Worm (Caenorhabditis elegans): Measurements from ENCODE around the gene sru-40.

sru-40 gene

DNA sequence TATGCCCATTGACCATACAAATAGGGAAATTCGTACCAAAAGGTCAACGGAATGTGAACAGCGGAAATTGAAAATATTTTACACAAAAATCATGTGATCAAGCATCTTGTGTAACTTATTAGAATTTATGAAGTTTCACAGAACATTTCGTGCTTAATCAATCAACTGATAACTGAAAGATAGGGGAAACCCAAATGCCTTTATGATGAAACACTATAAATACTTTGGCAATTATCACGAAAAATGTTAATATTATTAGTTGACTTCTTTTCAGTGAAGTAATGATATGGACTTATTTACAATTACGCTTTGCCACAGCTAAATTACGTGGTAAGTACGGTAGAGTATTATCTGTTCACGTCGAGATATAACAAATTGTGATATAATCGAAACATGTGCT, 23.2 kb upstream of the sru-40 start (continued):
- TF ChIP-seq daf-16 (GFP tag; optimal IDR thresholded peaks at IDR 0.05) (no peak), daf-16 (tag; optimal IDR thresholded peaks at IDR 0.05) (peak; percentile 59), vab-7 (GFP tag; IDR thresholded peaks at IDR 0.05) (no peak), skn-1 (tag; optimal IDR thresholded peaks at IDR 0.05) (no peak), ztf-7 (tag; optimal IDR thresholded peaks at IDR 0.05) (no peak), attf-4 (tag; optimal IDR thresholded peaks at IDR 0.05) (no peak)

DNA sequence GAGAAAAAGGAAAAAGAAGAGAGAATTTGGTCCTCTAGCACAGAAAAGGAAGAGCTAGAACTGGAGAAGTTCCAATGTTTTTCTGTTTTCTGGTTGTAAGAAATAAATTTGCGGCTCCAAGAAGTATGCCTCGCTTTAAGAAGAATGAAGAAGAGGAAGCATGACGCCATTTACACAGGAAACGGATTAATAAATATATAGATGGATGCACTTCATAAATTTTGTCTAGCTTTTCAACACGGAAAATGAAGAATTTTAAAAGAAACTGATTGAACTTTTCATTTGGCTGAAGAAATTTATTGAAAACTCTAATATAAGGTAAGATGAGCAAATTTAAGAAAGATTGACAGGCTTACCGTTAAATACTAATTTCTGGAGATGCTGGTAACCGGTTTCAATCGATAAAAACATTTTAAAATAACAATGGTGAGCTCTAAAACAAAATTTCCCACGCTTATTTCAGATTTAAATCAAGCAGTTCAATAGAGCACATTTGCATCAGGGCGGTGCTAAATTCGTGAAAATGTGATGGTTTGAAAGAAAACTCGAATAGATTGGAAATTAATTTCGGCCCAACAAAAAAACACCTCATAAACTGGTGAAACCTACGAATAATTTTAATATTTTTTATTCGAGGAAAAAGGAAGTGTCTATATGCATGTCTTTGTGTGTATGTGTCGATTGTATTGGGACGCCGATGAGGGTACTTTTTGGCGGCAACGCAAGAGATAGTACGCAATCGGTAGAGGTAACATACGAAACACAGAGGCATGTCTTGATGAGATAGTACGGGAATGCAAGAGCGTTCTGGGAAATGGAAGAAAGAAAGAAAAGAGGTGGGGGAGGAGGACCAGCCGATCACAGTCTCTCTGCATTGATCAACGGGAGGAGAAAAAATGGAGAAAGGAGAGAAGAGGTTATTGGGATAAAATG, 22.4 kb upstream of the sru-40 start:
- TF ChIP-seq hlh-11 (tag; optimal IDR thresholded peaks at IDR 0.05), result peak; percentile 48
- no peak for TF ChIP-seq nhr-6 (tag; optimal IDR thresholded peaks at IDR 0.05)
- TF ChIP-seq hmg-1.1 (GFP tag; IDR thresholded peaks at IDR 0.05), result peak; percentile 64
- no peak for TF ChIP-seq mep-1 (tag; optimal IDR thresholded peaks at IDR 0.05)
- TF ChIP-seq unc-130 (GFP tag; optimal IDR thresholded peaks at IDR 0.05), result no peak
- TF ChIP-seq jun-1 (tag; optimal IDR thresholded peaks at IDR 0.05), result no peak
- no peak for TF ChIP-seq dmd-8 (GFP tag; IDR thresholded peaks at IDR 0.05)
- TF ChIP-seq aha-1 (tag), result peak; percentile 97
- TF ChIP-seq lin-38 (GFP tag; IDR thresholded peaks at IDR 0.05), result peak; percentile 68
- TF ChIP-seq mxl-3 (GFP tag; optimal IDR thresholded peaks at IDR 0.05), result peak; percentile 18
- no peak for TF ChIP-seq Y75B8A.6 (GFP tag; IDR thresholded peaks at IDR 0.05)
- TF ChIP-seq dpl-1 (GFP tag; optimal IDR thresholded peaks at IDR 0.05), result peak; percentile 46
- no peak for TF ChIP-seq ceh-62 (tag; optimal IDR thresholded peaks at IDR 0.05)
- peak in 1 of 2 experiments; percentile 87 for TF ChIP-seq unc-62 (GFP tag; optimal IDR thresholded peaks at IDR 0.05 in 1 of 2)
- TF ChIP-seq unc-62 (tag; optimal IDR thresholded peaks at IDR 0.05), result no peak
- TF ChIP-seq zfp-3 (GFP tag; conservative IDR thresholded peaks at IDR 0.05), result no peak
- no peak for TF ChIP-seq hif-1 (tag; optimal IDR thresholded peaks at IDR 0.05)
- TF ChIP-seq fkh-10 (GFP tag; optimal IDR thresholded peaks at IDR 0.05), result no peak
- 0 out of 2 replicates have a peak, but pooled peaks have one; percentile 34 for TF ChIP-seq arid-1 (GFP tag; conservative IDR thresholded peaks at IDR 0.05)
- peak; percentile 13 for TF ChIP-seq dve-1 (tag; optimal IDR thresholded peaks at IDR 0.05; ENCODE audit: insufficient read depth)
- TF ChIP-seq F10B5.3 (tag; optimal IDR thresholded peaks at IDR 0.05), result no peak
- TF ChIP-seq egl-43 (GFP tag; IDR thresholded peaks at IDR 0.05), result no peak
- TF ChIP-seq Y5F2A.4 (GFP tag; optimal IDR thresholded peaks at IDR 0.05), result no peak
- peak in 1 of 2 experiments; percentile 24 for TF ChIP-seq mdl-1 (tag; optimal IDR thresholded peaks at IDR 0.05)
- TF ChIP-seq skn-1 (tag; optimal IDR thresholded peaks at IDR 0.05), result no peak
- no peak for TF ChIP-seq saeg-2 (GFP tag; IDR thresholded peaks at IDR 0.05)
- TF ChIP-seq gei-8 (GFP tag; optimal IDR thresholded peaks at IDR 0.05), result no peak
- TF ChIP-seq spr-1 (tag; optimal IDR thresholded peaks at IDR 0.05), result peak; percentile 21
- no peak for TF ChIP-seq set-16 (GFP tag; IDR thresholded peaks at IDR 0.05)
- peak; percentile 55 for TF ChIP-seq mes-2 (tag; optimal IDR thresholded peaks at IDR 0.05; ENCODE audit: poor library complexity, severe bottlenecking)
- no peak for TF ChIP-seq fos-1 (tag; optimal IDR thresholded peaks at IDR 0.05)
- no peak for TF ChIP-seq Y105C5A.15 (GFP tag; IDR thresholded peaks at IDR 0.05)
- no peak for TF ChIP-seq T26A8.4 (GFP tag; IDR thresholded peaks at IDR 0.05)
- no peak for TF ChIP-seq T20F7.1 (GFP tag; optimal IDR thresholded peaks at IDR 0.05)
- TF ChIP-seq nhr-28 (tag; optimal IDR thresholded peaks at IDR 0.05), result peak; percentile 45
- no peak for TF ChIP-seq aly-2 (tag; optimal IDR thresholded peaks at IDR 0.05)
- TF ChIP-seq rbr-2 (tag; optimal IDR thresholded peaks at IDR 0.05), result no peak
- peak in 1 of 2 experiments; percentile 5 for TF ChIP-seq lsy-2 (tag; optimal IDR thresholded peaks at IDR 0.05)
- no peak for TF ChIP-seq tra-1 (GFP tag; IDR thresholded peaks at IDR 0.05)
- no peak for TF ChIP-seq ZK337.2 (GFP tag; IDR thresholded peaks at IDR 0.05)
- no peak for TF ChIP-seq lin-15B (tag; optimal IDR thresholded peaks at IDR 0.05)
- no peak for TF ChIP-seq daf-8 (GFP tag; IDR thresholded peaks at IDR 0.05)
- TF ChIP-seq ces-1 (GFP tag; optimal IDR thresholded peaks at IDR 0.05), result no peak
- TF ChIP-seq ceh-82 (tag; optimal IDR thresholded peaks at IDR 0.05), result no peak
